Worm (Caenorhabditis elegans): ENCODE measurements around the gene srbc-82.

ce11 chrV:16350061-16350460, 49.7 kb downstream of the srbc-82 start:
- TF ChIP-seq ces-1 (GFP tag; optimal IDR thresholded peaks at IDR 0.05) (no peak), nhr-77 (tag; optimal IDR thresholded peaks at IDR 0.05) (no peak), nhr-76 (tag; optimal IDR thresholded peaks at IDR 0.05) (no peak), lir-3 (tag; optimal IDR thresholded peaks at IDR 0.05; ENCODE audit: poor library complexity) (no peak), blmp-1 (tag; optimal IDR thresholded peaks at IDR 0.05) (no peak), elt-2 (tag; optimal IDR thresholded peaks at IDR 0.05) (no peak), unc-30 (tag; optimal IDR thresholded peaks at IDR 0.05) (no peak), tbx-2 (tag; optimal IDR thresholded peaks at IDR 0.05) (no peak), nhr-12 (tag; optimal IDR thresholded peaks at IDR 0.05) (no peak)

Data from whole organism, L1 larva.